Worm (Caenorhabditis elegans) whole organism, early embryonic: Measurements from ENCODE around the gene Y40B10A.5.

Experiments used
- B0310.2 ChIP-seq: sonication (generic microtip); optimal IDR thresholded peaks from 2 replicates; lab custom pipeline; 2016; ENCODE audit warnings: mild to moderate bottlenecking, missing genetic modification characterization, missing compliant biosample characterization
- F13C5.2 ChIP-seq: sonication (generic microtip); optimal IDR thresholded peaks from 2 replicates; lab custom pipeline; 2017; ENCODE audit warnings: mild to moderate bottlenecking, missing genetic modification characterization, inconsistent platforms, missing compliant biosample characterization
- aly-1 ChIP-seq: sonication (generic microtip); optimal IDR thresholded peaks from 2 replicates; lab custom pipeline; 2016; ENCODE audit warnings: missing genetic modification characterization, missing compliant biosample characterization
- ama-1 ChIP-seq: fragments of 150-350 bp; optimal IDR thresholded peaks from 2 replicates; lab custom pipeline; 2014
- ceh-13 ChIP-seq: fragments of 200-800 bp; sonication (Bioruptor generic); optimal IDR thresholded peaks from 2 replicates; lab custom pipeline; 2018; ENCODE audit warnings: mild to moderate bottlenecking, missing genetic modification characterization, missing compliant biosample characterization
- ceh-36 ChIP-seq: sonication (generic microtip); optimal IDR thresholded peaks from 2 replicates; lab custom pipeline; 2016; ENCODE audit warnings: missing genetic modification characterization, inconsistent platforms, missing compliant biosample characterization
- ets-7 ChIP-seq: sonication (generic microtip); optimal IDR thresholded peaks from 2 replicates; lab custom pipeline; 2016; ENCODE audit warnings: missing genotype, missing genetic modification characterization, missing compliant biosample characterization
- flt-1 ChIP-seq: fragments of 200-800 bp; sonication (Bioruptor generic); IDR thresholded peaks from 2 replicates; pipeline ENCODE4 v1.3.6; 2022; ENCODE audit warnings: missing genetic modification characterization, missing compliant biosample characterization
- hmbx-1 ChIP-seq: sonication (generic microtip); optimal IDR thresholded peaks from 2 replicates; lab custom pipeline; 2016; ENCODE audit warnings: mild to moderate bottlenecking, missing genetic modification characterization, missing compliant biosample characterization
- hmg-4 ChIP-seq: fragments of 200-800 bp; sonication (Bioruptor generic); optimal IDR thresholded peaks from 2 replicates; lab custom pipeline; 2018; ENCODE audit warnings: mild to moderate bottlenecking, missing genetic modification characterization, missing compliant biosample characterization
- hnd-1 ChIP-seq: sonication (generic microtip); optimal IDR thresholded peaks from 2 replicates; lab custom pipeline; 2016; ENCODE audit warnings: missing genetic modification characterization, missing compliant biosample characterization
- pes-1 ChIP-seq: fragments of 200-800 bp; sonication (Bioruptor generic); IDR thresholded peaks from 2 replicates; pipeline ENCODE4 v1.3.6; 2022; ENCODE audit warnings: missing genetic modification reagents, missing genetic modification characterization, missing compliant biosample characterization
- scrt-1 ChIP-seq: fragments of 200-800 bp; sonication (Bioruptor generic); IDR thresholded peaks from 2 replicates; pipeline ENCODE4 v1.3.6; 2022; ENCODE audit warnings: missing genetic modification characterization, missing compliant biosample characterization
- sea-1 ChIP-seq: fragments of 200-800 bp; sonication (Bioruptor generic); conservative IDR thresholded peaks from 2 replicates; pipeline ENCODE4 v1.3.6; 2022; ENCODE audit warnings: missing genetic modification characterization, missing compliant biosample characterization
- tbx-11 ChIP-seq: fragments of 200-800 bp; sonication (Bioruptor generic); IDR thresholded peaks from 2 replicates; pipeline ENCODE4 v1.3.6; 2022; ENCODE audit warnings: missing genetic modification characterization, missing compliant biosample characterization
- tbx-37 ChIP-seq: fragments of 200-800 bp; sonication (Bioruptor generic); conservative IDR thresholded peaks from 2 replicates; pipeline ENCODE4 v1.3.6; 2022; ENCODE audit warnings: missing genetic modification reagents, missing genetic modification characterization, missing compliant biosample characterization
- tra-4 ChIP-seq: sonication (generic microtip); optimal IDR thresholded peaks from 2 replicates; lab custom pipeline; 2017; ENCODE audit warnings: missing genetic modification characterization, missing compliant biosample characterization

Y40B10A.5 gene

DNA sequence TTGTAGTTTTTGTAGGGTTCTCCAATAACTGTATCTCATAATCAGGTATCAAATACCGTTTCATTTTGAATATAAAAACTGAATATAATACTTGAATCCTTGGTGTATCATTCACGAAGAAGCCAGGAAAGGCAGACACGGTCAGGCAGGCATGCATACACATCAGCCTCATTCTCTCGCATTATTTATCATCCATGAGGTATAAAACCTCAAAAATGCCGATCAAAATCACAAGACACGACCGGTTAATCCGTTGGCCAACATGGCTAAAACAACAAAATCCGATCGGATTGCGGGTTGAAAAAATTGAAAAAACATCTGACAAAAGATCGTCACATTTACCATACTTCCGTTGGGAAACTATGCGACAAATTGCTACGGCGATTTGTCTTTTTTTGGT is 23.5 kb downstream of the Y40B10A.5 start, which contains the start of gene F59A7.5:
Gene F59A7.5 (plus strand): TSS at position 301 of the 400 bp plus-strand sequence.
- TF ChIP-seq ama-1 (lab: Kevin White, UChicago) (no peak), tra-4 (tag; lab: Kevin White, UChicago) (no peak), pes-1 (GFP tag; lab: Robert Waterston, UW) (no peak), sea-1 (GFP tag; lab: Robert Waterston, UW) (no peak), ceh-13 (GFP tag; lab: Kevin White, UChicago) (no peak), flt-1 (no peak), scrt-1 (GFP tag; lab: Robert Waterston, UW) (no peak)

DNA sequence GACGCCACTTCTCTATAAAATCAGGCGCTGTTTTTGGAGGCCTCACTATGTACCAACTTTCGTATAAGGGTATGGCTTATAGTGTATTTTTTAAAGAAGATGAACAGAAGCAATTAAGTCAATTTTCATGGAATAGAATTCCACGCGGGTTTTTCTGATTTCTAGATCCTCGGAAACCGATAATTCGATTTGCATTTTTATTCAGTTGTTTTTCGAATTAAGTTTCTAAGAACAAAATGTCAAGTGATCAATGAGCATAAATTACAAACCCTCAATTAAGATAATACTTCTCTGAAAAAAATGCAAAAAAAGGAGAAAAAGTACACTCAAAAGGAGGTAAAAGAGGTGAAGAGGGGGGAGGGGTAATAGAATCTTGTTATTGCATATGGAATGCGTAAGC is 24.6 kb downstream of the Y40B10A.5 start:
- TF ChIP-seq scrt-1 (GFP tag; lab: Robert Waterston, UW) (no peak), hnd-1 (no peak), ceh-36 (tag; lab: Kevin White, UChicago) (no peak), B0310.2 (no peak), tbx-37 (no peak), pes-1 (GFP tag; lab: Robert Waterston, UW) (no peak), sea-1 (GFP tag; lab: Robert Waterston, UW) (no peak), F13C5.2 (no peak), tbx-11 (GFP tag; lab: Robert Waterston, UW) (no peak), aly-1 (tag; lab: Kevin White, UChicago) (no peak), ama-1 (lab: Kevin White, UChicago) (no peak), tra-4 (tag; lab: Kevin White, UChicago) (no peak)

DNA sequence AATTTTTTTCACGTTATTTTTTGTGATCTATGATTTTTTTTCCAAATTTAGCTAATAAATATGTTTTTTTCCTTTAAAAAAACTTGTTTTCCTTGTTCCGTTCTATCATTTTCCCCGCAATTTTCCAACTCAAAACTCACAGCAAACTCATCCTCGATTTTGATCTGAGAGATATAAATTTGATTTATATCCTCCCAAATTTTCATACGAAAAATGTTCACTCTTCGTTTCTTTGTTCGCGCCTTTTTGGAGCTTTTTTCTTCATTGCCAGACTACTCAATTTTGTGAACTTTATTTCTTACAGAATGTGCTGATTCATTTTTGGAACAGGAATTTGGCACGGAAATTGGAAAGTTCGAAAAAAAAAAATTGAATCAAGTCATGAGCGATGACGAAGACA is 27.2 kb downstream of the Y40B10A.5 start, which contains the start of gene F59A7.14:
Gene F59A7.14 (plus strand): TSS at position 301 of the 400 bp plus-strand sequence.
- TF ChIP-seq hnd-1 (no peak), aly-1 (tag; lab: Kevin White, UChicago) (no peak), tbx-11 (GFP tag; lab: Robert Waterston, UW) (no peak), ets-7 (tag; lab: Kevin White, UChicago) (no peak), ama-1 (lab: Kevin White, UChicago) (no peak), ceh-36 (tag; lab: Kevin White, UChicago) (no peak), tra-4 (tag; lab: Kevin White, UChicago) (no peak), ceh-13 (GFP tag; lab: Kevin White, UChicago) (no peak), B0310.2 (no peak), tbx-37 (no peak)

DNA sequence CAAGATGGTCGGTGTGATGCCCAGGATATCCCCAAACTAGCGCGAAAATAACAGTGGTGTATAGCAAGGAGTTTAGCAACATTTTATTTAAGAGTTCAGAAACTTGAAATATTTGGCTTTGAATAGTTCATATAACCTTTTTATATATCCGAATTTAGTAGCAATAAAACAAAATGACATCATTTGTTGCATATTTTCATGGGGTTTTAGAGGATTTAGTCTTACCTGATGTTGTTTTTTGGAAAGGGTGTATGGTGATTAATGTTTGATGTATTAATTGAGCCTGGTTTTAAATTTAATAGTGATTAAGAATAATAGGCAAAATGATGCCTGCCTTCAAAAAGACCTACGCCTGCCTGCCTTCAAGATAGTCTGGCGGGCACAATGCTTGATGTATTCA is 29.4 kb downstream of the Y40B10A.5 start, which contains the start of gene F59A7.2:
Gene F59A7.2 (minus strand): TSS at position 101 of the 400 bp plus-strand sequence.
- TF ChIP-seq tra-4 (tag; lab: Kevin White, UChicago) (no peak), ceh-36 (tag; lab: Kevin White, UChicago) (no peak), tbx-37 (no peak), flt-1 (no peak), scrt-1 (GFP tag; lab: Robert Waterston, UW) (no peak), ama-1 (lab: Kevin White, UChicago) (no peak), tbx-11 (GFP tag; lab: Robert Waterston, UW) (no peak), sea-1 (GFP tag; lab: Robert Waterston, UW) (no peak), aly-1 (tag; lab: Kevin White, UChicago) (no peak), F13C5.2 (no peak), hnd-1 (no peak), hmbx-1 (tag; lab: Kevin White, UChicago) (no peak), ets-7 (tag; lab: Kevin White, UChicago) (no peak), hmg-4 (GFP tag; lab: Kevin White, UChicago) (no peak), ceh-13 (GFP tag; lab: Kevin White, UChicago) (no peak), B0310.2 (no peak)

DNA sequence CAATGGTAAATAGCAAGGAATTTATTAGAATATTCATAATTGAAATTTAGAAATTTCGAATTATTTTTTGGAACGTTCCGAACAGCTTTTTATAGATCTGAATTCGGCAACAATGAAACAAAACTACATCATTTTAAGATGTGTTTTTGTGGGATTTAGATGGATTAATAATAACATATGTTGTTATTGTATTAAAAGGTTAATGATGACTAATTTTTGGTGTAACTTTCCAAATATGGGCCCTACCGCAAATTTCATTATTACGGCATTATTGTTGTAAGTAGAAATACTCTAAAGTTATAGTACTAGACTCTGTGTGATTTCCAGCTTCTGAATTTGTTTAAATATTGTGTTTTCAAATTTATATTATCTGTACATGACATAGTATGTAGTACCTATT is 32.0 kb downstream of the Y40B10A.5 start, which contains the start of gene F59A7.11:
Gene F59A7.11 (minus strand): TSS at position 101 of the 400 bp plus-strand sequence.
- TF ChIP-seq B0310.2 (no peak), F13C5.2 (no peak), hmg-4 (GFP tag; lab: Kevin White, UChicago) (no peak), ceh-36 (tag; lab: Kevin White, UChicago) (no peak), ama-1 (lab: Kevin White, UChicago) (no peak), flt-1 (no peak), hnd-1 (no peak), ets-7 (tag; lab: Kevin White, UChicago) (no peak), hmbx-1 (tag; lab: Kevin White, UChicago) (no peak), tbx-37 (no peak), pes-1 (GFP tag; lab: Robert Waterston, UW) (no peak), tra-4 (tag; lab: Kevin White, UChicago) (no peak), ceh-13 (GFP tag; lab: Kevin White, UChicago) (no peak), scrt-1 (GFP tag; lab: Robert Waterston, UW) (no peak), tbx-11 (GFP tag; lab: Robert Waterston, UW) (no peak)

DNA sequence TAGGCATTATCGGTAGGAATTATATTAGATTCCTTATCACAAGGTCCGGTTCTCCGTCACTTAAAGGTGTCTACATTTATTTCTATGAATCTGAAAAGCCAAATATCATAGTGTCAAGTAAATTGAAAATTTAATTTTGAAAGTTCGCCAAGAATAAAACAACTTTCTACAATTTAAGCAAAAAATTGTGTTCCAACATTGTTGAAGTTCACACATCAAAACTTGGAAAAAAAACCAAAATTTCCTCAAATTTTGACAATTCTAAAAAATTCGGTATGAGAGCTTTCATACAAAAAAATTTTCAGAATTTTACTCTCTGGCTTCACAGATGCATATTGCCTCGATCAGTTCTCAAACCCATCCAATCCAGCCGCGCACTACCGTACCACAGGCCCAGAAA is 34.1 kb downstream of the Y40B10A.5 start, which contains the start of gene F59A7.7:
Gene F59A7.7 (plus strand): TSS at position 301 of the 400 bp plus-strand sequence.
- TF ChIP-seq hmbx-1 (tag; lab: Kevin White, UChicago), result no peak
- no peak for TF ChIP-seq F13C5.2
- TF ChIP-seq pes-1 (GFP tag; lab: Robert Waterston, UW), result no peak
- no peak for TF ChIP-seq tbx-11 (GFP tag; lab: Robert Waterston, UW)
- TF ChIP-seq sea-1 (GFP tag; lab: Robert Waterston, UW), result no peak
- TF ChIP-seq ets-7 (tag; lab: Kevin White, UChicago), result no peak
- no peak for TF ChIP-seq scrt-1 (GFP tag; lab: Robert Waterston, UW)
- TF ChIP-seq aly-1 (tag; lab: Kevin White, UChicago), result no peak
- no peak for TF ChIP-seq ceh-36 (tag; lab: Kevin White, UChicago)
- no peak for TF ChIP-seq hmg-4 (GFP tag; lab: Kevin White, UChicago)
- no peak for TF ChIP-seq ama-1 (lab: Kevin White, UChicago)
- TF ChIP-seq B0310.2, result no peak
- TF ChIP-seq ceh-13 (GFP tag; lab: Kevin White, UChicago), result no peak
- TF ChIP-seq hnd-1, result no peak
- TF ChIP-seq tbx-37, result no peak
- TF ChIP-seq tra-4 (tag; lab: Kevin White, UChicago), result no peak
- no peak for TF ChIP-seq flt-1

DNA sequence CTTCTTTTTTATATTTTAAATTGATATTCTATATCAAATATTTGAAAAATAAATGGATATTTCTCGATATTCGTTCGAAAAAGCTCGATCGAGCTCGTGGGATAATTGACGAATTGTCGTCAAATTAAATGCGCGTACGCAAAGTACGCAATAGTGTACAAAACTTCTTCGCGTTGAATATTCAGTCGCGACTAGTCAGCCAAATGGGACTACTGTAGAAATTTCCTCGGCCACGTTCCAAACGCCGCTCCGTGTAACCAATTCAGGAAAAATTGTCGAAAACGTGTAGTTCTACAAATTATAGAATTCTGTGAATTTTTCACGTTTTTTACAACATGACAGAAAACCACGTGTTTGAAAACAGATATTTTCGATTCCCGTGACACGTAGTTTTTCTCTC is 37.4 kb downstream of the Y40B10A.5 start:
- TF ChIP-seq pes-1 (GFP tag; lab: Robert Waterston, UW) (no peak), ceh-13 (GFP tag; lab: Kevin White, UChicago) (no peak), tbx-11 (GFP tag; lab: Robert Waterston, UW) (no peak), flt-1 (no peak), ama-1 (lab: Kevin White, UChicago) (no peak), ceh-36 (tag; lab: Kevin White, UChicago) (no peak), sea-1 (GFP tag; lab: Robert Waterston, UW) (no peak), tra-4 (tag; lab: Kevin White, UChicago) (no peak), aly-1 (tag; lab: Kevin White, UChicago) (no peak), tbx-37 (no peak), B0310.2 (no peak), hnd-1 (no peak), F13C5.2 (no peak), scrt-1 (GFP tag; lab: Robert Waterston, UW) (no peak), hmbx-1 (tag; lab: Kevin White, UChicago) (no peak), ets-7 (tag; lab: Kevin White, UChicago) (no peak)
